Fruit fly (Drosophila melanogaster): ENCODE data around the gene trh.

trh gene

DNA sequence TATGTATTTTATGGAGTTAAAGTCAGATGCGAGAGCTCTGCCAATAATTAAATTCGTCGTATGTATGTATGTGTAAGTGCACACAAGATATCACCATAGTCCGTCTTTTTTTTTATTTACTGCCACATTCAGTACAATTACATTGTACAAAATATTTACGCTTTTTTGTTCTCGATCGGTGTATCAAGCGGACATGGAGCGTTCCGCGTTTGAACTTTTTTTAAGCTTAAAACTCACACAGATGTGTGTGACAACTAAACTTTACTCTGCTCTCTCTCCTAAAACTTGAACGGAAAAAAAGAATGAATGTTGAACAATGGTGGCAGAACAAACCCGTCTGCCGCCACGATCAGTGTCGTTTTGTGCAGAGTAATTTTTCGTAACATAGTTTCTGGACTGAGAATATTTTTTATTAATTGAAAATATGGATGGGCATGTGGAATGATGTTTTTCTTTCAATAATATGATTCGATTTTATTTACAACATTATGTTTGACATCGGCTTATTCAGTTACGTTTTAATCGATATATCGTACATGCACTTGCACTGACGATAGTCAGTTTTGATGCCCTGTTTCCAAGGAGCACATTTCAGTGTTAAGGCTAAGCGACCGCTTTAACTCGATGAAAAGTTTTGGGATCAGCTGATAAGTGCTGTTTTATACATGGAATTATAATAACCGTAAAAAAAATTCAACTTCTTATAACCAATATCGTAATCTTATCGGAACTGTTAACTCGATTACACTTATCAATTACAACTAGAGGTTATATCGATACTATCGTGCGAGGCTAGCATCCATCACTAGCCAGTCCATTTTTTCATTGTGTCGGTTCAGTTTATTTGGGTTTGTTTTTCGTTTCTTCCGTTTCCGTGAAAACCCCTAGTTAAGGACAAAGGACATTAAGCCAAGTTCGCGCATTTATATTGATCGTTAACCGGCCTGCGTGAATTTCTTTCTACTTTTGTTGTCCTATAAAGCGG lies 45.5 kb downstream of the trh start, which contains the start of gene mth (continued):
- no peak for TF ChIP-seq CG11723 (GFP tag; optimal IDR thresholded peaks at IDR 0.05)
- TF ChIP-seq exex (tag; optimal IDR thresholded peaks at IDR 0.05): peak; percentile 20
- TF ChIP-seq CG34376 (GFP tag; optimal IDR thresholded peaks at IDR 0.05): no peak
- no peak for TF ChIP-seq CG10274 (GFP tag; optimal IDR thresholded peaks at IDR 0.05)
- TF ChIP-seq CTCF (GFP tag; optimal IDR thresholded peaks at IDR 0.05): no peak
- TF ChIP-seq az2 (GFP tag; optimal IDR thresholded peaks at IDR 0.05): peak; percentile 42
- peak; percentile 99 for TF ChIP-seq vnd (GFP tag; IDR thresholded peaks at IDR 0.05; ENCODE audit: partially characterized antibody)
- no peak for TF ChIP-seq B-H2 (GFP tag; optimal IDR thresholded peaks at IDR 0.05)
- 0 out of 2 replicates have a peak, but pooled peaks have one; percentile 29 for TF ChIP-seq sim (GFP tag; IDR thresholded peaks at IDR 0.05)
- peak; percentile 37 for TF ChIP-seq CHES-1-like (GFP tag; optimal IDR thresholded peaks at IDR 0.05)
- TF ChIP-seq CG8924 (tag; optimal IDR thresholded peaks at IDR 0.05): peak; percentile 32
- TF ChIP-seq CG6683 (GFP tag; optimal IDR thresholded peaks at IDR 0.05): no peak
- no peak for TF ChIP-seq CG8359 (GFP tag; optimal IDR thresholded peaks at IDR 0.05; ENCODE audit: borderline replicate concordance)
- TF ChIP-seq MTF-1 (GFP tag; optimal IDR thresholded peaks at IDR 0.05; ENCODE audit: borderline replicate concordance): no peak
- TF ChIP-seq CG2712 (tag; optimal IDR thresholded peaks at IDR 0.05): peak; percentile 61
- TF ChIP-seq CG12155 (GFP tag; optimal IDR thresholded peaks at IDR 0.05): peak; percentile 25
- no peak for TF ChIP-seq CG5953 (GFP tag; IDR thresholded peaks at IDR 0.05)
- peak; percentile 48; the same call in 1 of the 4 replicates for TF ChIP-seq Gug (GFP tag; IDR thresholded peaks at IDR 0.05)
- TF ChIP-seq CG7839 (tag; optimal IDR thresholded peaks at IDR 0.05): peak; percentile 36
- TF ChIP-seq emc (GFP tag; optimal IDR thresholded peaks at IDR 0.05): peak; percentile 19
- TF ChIP-seq BEAF-32 (GFP tag; optimal IDR thresholded peaks at IDR 0.05): peak; percentile 100
- TF ChIP-seq odd (GFP tag; optimal IDR thresholded peaks at IDR 0.05): no peak
- TF ChIP-seq sr (GFP tag; IDR thresholded peaks at IDR 0.05): no peak
- peak; percentile 37 for TF ChIP-seq CG13424 (tag; optimal IDR thresholded peaks at IDR 0.05)
- no peak for TF ChIP-seq Hr39 (optimal IDR thresholded peaks at IDR 0.05)
- TF ChIP-seq CG9876 (GFP tag; optimal IDR thresholded peaks at IDR 0.05): no peak
- TF ChIP-seq CG31224 (GFP tag; IDR thresholded peaks at IDR 0.05): no peak
- no peak for TF ChIP-seq CkIIα-i1 (GFP tag; IDR thresholded peaks at IDR 0.05)
- TF ChIP-seq CG4820 (GFP tag; optimal IDR thresholded peaks at IDR 0.05): peak; percentile 36
- peak; percentile 50 to 64 for TF ChIP-seq Pdp1 (GFP tag; optimal IDR thresholded peaks at IDR 0.05)
- no peak; the same call in 2 of the 3 replicates for TF ChIP-seq Aef1 (GFP tag; IDR thresholded peaks at IDR 0.05)
- peak; percentile 38 for TF ChIP-seq Lhr (GFP tag; optimal IDR thresholded peaks at IDR 0.05)
- peak; percentile 59 for TF ChIP-seq CG13775 (GFP tag; optimal IDR thresholded peaks at IDR 0.05)
- no peak for TF ChIP-seq klu (GFP tag; IDR thresholded peaks at IDR 0.05)
- 0 out of 2 replicates have a peak, but pooled peaks have one; percentile 28 for TF ChIP-seq chm (GFP tag; IDR thresholded peaks at IDR 0.05)
- TF ChIP-seq CG14860 (GFP tag; IDR thresholded peaks at IDR 0.05; ENCODE audit: partially characterized antibody): peak; percentile 100
- no peak for TF ChIP-seq ab (GFP tag; optimal IDR thresholded peaks at IDR 0.05)
- peak; percentile 77 for TF ChIP-seq trem (tag; optimal IDR thresholded peaks at IDR 0.05)
- TF ChIP-seq dpn (GFP tag; optimal IDR thresholded peaks at IDR 0.05): peak; percentile 53 to 60
- TF ChIP-seq Opbp (GFP tag; IDR thresholded peaks at IDR 0.05; ENCODE audit: partially characterized antibody): peak; percentile 96
- peak; percentile 44 for TF ChIP-seq sisA (GFP tag; IDR thresholded peaks at IDR 0.05)
- peak; percentile 87 for TF ChIP-seq row (GFP tag; IDR thresholded peaks at IDR 0.05)
- no peak for TF ChIP-seq CG10565 (GFP tag; optimal IDR thresholded peaks at IDR 0.05)
- TF ChIP-seq CG7786 (GFP tag; optimal IDR thresholded peaks at IDR 0.05): peak; percentile 34
- TF ChIP-seq gcm (GFP tag; optimal IDR thresholded peaks at IDR 0.05): no peak
- no peak for TF ChIP-seq CG3065 (GFP tag; optimal IDR thresholded peaks at IDR 0.05)
- no peak for TF ChIP-seq CG6854 (GFP tag; optimal IDR thresholded peaks at IDR 0.05)
- TF ChIP-seq bbx (GFP tag; IDR thresholded peaks at IDR 0.05; ENCODE audit: partially characterized antibody): peak; percentile 94
- no peak for TF ChIP-seq tap (tag; optimal IDR thresholded peaks at IDR 0.05)
